Worm (Caenorhabditis elegans): ENCODE data around the gene Y59H11AM.4.

DNA sequence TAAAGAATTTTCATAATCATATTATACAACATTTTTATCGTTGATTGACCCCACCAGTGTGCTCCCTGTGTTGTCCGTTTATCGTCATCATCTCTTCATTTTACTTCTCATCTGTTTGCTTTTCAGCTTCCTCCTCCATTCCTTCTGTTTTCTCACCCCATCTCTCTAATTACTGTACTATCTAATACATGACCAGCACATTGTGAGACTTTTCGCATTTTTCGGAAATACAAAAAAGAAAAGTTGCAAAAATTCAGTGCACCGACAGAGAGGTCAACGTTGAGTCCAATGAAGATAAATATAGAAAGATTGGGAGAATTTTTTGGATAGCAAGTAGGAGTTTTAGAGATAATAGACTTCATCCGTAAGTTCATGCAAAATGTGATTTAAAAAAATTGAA, 50.2 kb downstream of the Y59H11AM.4 start:
- TF ChIP-seq lir-3 (tag; optimal IDR thresholded peaks at IDR 0.05) (no peak), spr-1 (tag; optimal IDR thresholded peaks at IDR 0.05) (no peak), F10B5.3 (tag; optimal IDR thresholded peaks at IDR 0.05) (no peak), nhr-237 (tag; optimal IDR thresholded peaks at IDR 0.05) (no peak), ceh-62 (tag; optimal IDR thresholded peaks at IDR 0.05) (no peak), fos-1 (tag; optimal IDR thresholded peaks at IDR 0.05) (no peak), dmd-9 (GFP tag; IDR thresholded peaks at IDR 0.05) (no peak), ztf-11 (tag; optimal IDR thresholded peaks at IDR 0.05) (no peak), tag-97 (GFP tag; IDR thresholded peaks at IDR 0.05) (no peak), mdl-1 (tag; optimal IDR thresholded peaks at IDR 0.05) (no peak)
